Fruit fly (Drosophila melanogaster) whole organism, embryonic: ENCODE data around the gene CG13949.

Experiments
- Aef1 ChIP-seq: fragments of 200-800 bp; sonication (Bioruptor generic); IDR thresholded peaks from 3 replicates; pipeline ENCODE4 v1.3.6; 2022; ENCODE audit warnings: missing biosample characterization, missing genetic modification characterization
- CG10147 ChIP-seq: fragments of 200-800 bp; sonication (Bioruptor generic); optimal IDR thresholded peaks from 2 replicates; lab custom pipeline; 2019; ENCODE audit warnings: missing biosample characterization, mild to moderate bottlenecking, missing genetic modification characterization, moderate library complexity
- CG10366 ChIP-seq: fragments of 200-800 bp; sonication (Bioruptor generic); IDR thresholded peaks from 2 replicates; pipeline ENCODE4 v1.3.6; 2022; ENCODE audit warnings: missing biosample characterization, missing genetic modification characterization
- CG11093 ChIP-seq: fragments of 200-800 bp; sonication (Bioruptor generic); IDR thresholded peaks from 3 replicates; pipeline ENCODE4 v1.3.6; 2022; ENCODE audit warnings: missing biosample characterization, missing genetic modification characterization
- CG11504 ChIP-seq: fragments of 200-800 bp; sonication (Bioruptor generic); optimal IDR thresholded peaks from 3 replicates; lab custom pipeline; 2019; ENCODE audit warnings: missing biosample characterization, mild to moderate bottlenecking, missing genetic modification characterization, moderate library complexity
- CG11696 ChIP-seq: fragments of 200-800 bp; sonication (Bioruptor generic); IDR thresholded peaks from 2 replicates; pipeline ENCODE4 v1.3.6; 2022; ENCODE audit warnings: missing biosample characterization, missing genetic modification characterization
- CG1233 ChIP-seq: fragments of 200-800 bp; sonication (Bioruptor generic); optimal IDR thresholded peaks from 4 replicates; lab custom pipeline; 2018; ENCODE audit warnings: missing biosample characterization, mild to moderate bottlenecking, missing genetic modification characterization
- CG13296 ChIP-seq: fragments of 200-800 bp; sonication (Bioruptor generic); optimal IDR thresholded peaks from 3 replicates; lab custom pipeline; 2018; ENCODE audit warnings: missing biosample characterization, mild to moderate bottlenecking, missing genetic modification characterization
- CG13424 ChIP-seq: fragments of 200-800 bp; sonication (Bioruptor generic); optimal IDR thresholded peaks from 2 replicates; lab custom pipeline; 2019; ENCODE audit warnings: missing biosample characterization, mild to moderate bottlenecking, missing genetic modification characterization, moderate library complexity
- CG15011 ChIP-seq: fragments of 200-800 bp; sonication (Bioruptor generic); optimal IDR thresholded peaks from 3 replicates; lab custom pipeline; 2018; ENCODE audit warnings: missing biosample characterization, mild to moderate bottlenecking, missing genetic modification characterization
- CG17359 ChIP-seq: fragments of 200-800 bp; sonication (Bioruptor generic); optimal IDR thresholded peaks from 3 replicates; lab custom pipeline; 2018; ENCODE audit warnings: missing biosample characterization, mild to moderate bottlenecking, missing genetic modification characterization, moderate library complexity
- CG17612 ChIP-seq: fragments of 200-800 bp; sonication (Bioruptor generic); IDR thresholded peaks from 2 replicates; pipeline ENCODE4 v1.3.6; 2022; ENCODE audit warnings: missing biosample characterization, missing genetic modification characterization
- CG2678 ChIP-seq: fragments of 200-800 bp; sonication (Bioruptor generic); optimal IDR thresholded peaks from 3 replicates; lab custom pipeline; 2019; ENCODE audit warnings: missing biosample characterization, mild to moderate bottlenecking, missing genetic modification characterization, moderate library complexity
- CG31441 ChIP-seq: fragments of 200-800 bp; sonication (Bioruptor generic); IDR thresholded peaks from 2 replicates; pipeline ENCODE4 v1.3.6; 2022; ENCODE audit warnings: missing biosample characterization, missing genetic modification characterization
- CG32532 ChIP-seq: fragments of 200-800 bp; sonication (Bioruptor generic); IDR thresholded peaks from 2 replicates; pipeline ENCODE4 v1.3.6; 2022; ENCODE audit warnings: missing biosample characterization, missing genetic modification characterization
- CG3281 ChIP-seq: fragments of 200-800 bp; sonication (Bioruptor generic); optimal IDR thresholded peaks from 3 replicates; lab custom pipeline; 2017; ENCODE audit warnings: missing biosample characterization, mild to moderate bottlenecking, missing genetic modification characterization
- CG3726 ChIP-seq: fragments of 200-800 bp; sonication (Bioruptor generic); IDR thresholded peaks from 3 replicates; pipeline ENCODE4, ENCODE4 v1.3.6; 2022; ENCODE audit warnings: missing biosample characterization, missing genetic modification characterization
- CG3838 ChIP-seq: fragments of 200-800 bp; sonication (Bioruptor generic); optimal IDR thresholded peaks from 3 replicates; lab custom pipeline; 2016; ENCODE audit warnings: missing biosample characterization, missing genetic modification characterization
- CG4360 ChIP-seq: fragments of 200-800 bp; sonication (Bioruptor generic); IDR thresholded peaks from 2 replicates; pipeline ENCODE4 v1.3.6; 2022; ENCODE audit warnings: missing biosample characterization, missing genetic modification characterization
- CG4617 ChIP-seq: fragments of 200-800 bp; sonication (Bioruptor generic); optimal IDR thresholded peaks from 3 replicates; lab custom pipeline; 2016; ENCODE audit warnings: missing biosample characterization, missing genetic modification characterization, borderline replicate concordance
- CG8478 ChIP-seq: fragments of >200 bp; optimal IDR thresholded peaks from 2 replicates; lab custom pipeline; 2018
- CG9876 ChIP-seq: fragments of 200-800 bp; sonication (Bioruptor generic); optimal IDR thresholded peaks from 2 replicates; lab custom pipeline; 2016; ENCODE audit warnings: missing biosample characterization, missing genetic modification characterization
- CoRest ChIP-seq: fragments of 200-800 bp; sonication (Bioruptor generic); optimal IDR thresholded peaks from 3 replicates; lab custom pipeline; 2018; ENCODE audit warnings: missing biosample characterization, mild to moderate bottlenecking, missing genetic modification characterization, moderate library complexity
- Dek ChIP-seq: fragments of 200-800 bp; sonication (Bioruptor generic); optimal IDR thresholded peaks from 3 replicates; lab custom pipeline; 2019; ENCODE audit warnings: missing biosample characterization, mild to moderate bottlenecking, missing genetic modification characterization, moderate library complexity
- E2f2 ChIP-seq: fragments of 200-800 bp; sonication (Bioruptor generic); IDR thresholded peaks from 2 replicates; pipeline ENCODE4 v1.3.6; 2022; ENCODE audit warnings: missing biosample characterization, missing genetic modification characterization
- Gug ChIP-seq: fragments of 200-800 bp; sonication (Bioruptor generic); IDR thresholded peaks from 4 replicates; pipeline ENCODE4 v1.3.6; 2022; ENCODE audit warnings: missing biosample characterization, missing genetic modification characterization
- H2.0 ChIP-seq: fragments of 200-800 bp; sonication (Bioruptor generic); IDR thresholded peaks from 2 replicates; pipeline ENCODE4 v1.3.6; 2022; ENCODE audit warnings: missing biosample characterization, missing genetic modification characterization
- Hand ChIP-seq: fragments of 200-800 bp; sonication (Bioruptor generic); optimal IDR thresholded peaks from 2 replicates; lab custom pipeline; 2017; ENCODE audit warnings: mild to moderate bottlenecking, missing biosample characterization, missing genetic modification reagents, missing genetic modification characterization
- Hr3 ChIP-seq: fragments of 200-800 bp; sonication (Bioruptor generic); optimal IDR thresholded peaks from 3 replicates; lab custom pipeline; 2016; ENCODE audit warnings: missing biosample characterization, missing genetic modification characterization
- NC2β ChIP-seq: fragments of 200-800 bp; sonication (Bioruptor generic); optimal IDR thresholded peaks from 2 replicates; lab custom pipeline; 2016; ENCODE audit warnings: missing biosample characterization, missing genetic modification characterization
- NFAT ChIP-seq: fragments of 200-800 bp; sonication (Bioruptor generic); IDR thresholded peaks from 2 replicates; pipeline ENCODE4 v1.3.6; 2022; ENCODE audit warnings: missing biosample characterization, missing genetic modification characterization
- PHDP ChIP-seq: fragments of 200-800 bp; sonication (Bioruptor generic); optimal IDR thresholded peaks from 3 replicates; lab custom pipeline; 2018; ENCODE audit warnings: missing biosample characterization, mild to moderate bottlenecking, missing genetic modification characterization, moderate library complexity
- Ravus ChIP-seq: fragments of 200-800 bp; sonication (Bioruptor generic); IDR thresholded peaks from 2 replicates; pipeline ENCODE4 v1.3.6; 2022; ENCODE audit warnings: missing biosample characterization, missing genetic modification characterization
- Scr ChIP-seq: fragments of 200-800 bp; sonication (Bioruptor generic); IDR thresholded peaks from 2 replicates; pipeline ENCODE4 v1.3.6; 2022; ENCODE audit warnings: missing biosample characterization, missing genetic modification characterization; ENCODE audit not compliant: partially characterized antibody
- Six4 ChIP-seq: fragments of 200-800 bp; sonication (Bioruptor generic); optimal IDR thresholded peaks from 2 replicates; lab custom pipeline; 2016; ENCODE audit warnings: missing biosample characterization, missing genetic modification characterization
- Sox100B ChIP-seq: fragments of 200-800 bp; sonication (Bioruptor generic); optimal IDR thresholded peaks from 3 replicates; lab custom pipeline; 2018; ENCODE audit warnings: missing biosample characterization, mild to moderate bottlenecking, missing genetic modification characterization
- Tbp ChIP-seq: fragments of >200 bp; optimal IDR thresholded peaks from 2 replicates; lab custom pipeline; 2018; ENCODE audit warnings: missing biosample characterization, missing genetic modification characterization
- bcd ChIP-seq: fragments of 200-800 bp; sonication (Bioruptor generic); optimal IDR thresholded peaks from 2 replicates; lab custom pipeline; 2017; ENCODE audit warnings: missing biosample characterization, mild to moderate bottlenecking, missing genetic modification characterization
- bowl ChIP-seq: fragments of 200-800 bp; sonication (Bioruptor generic); IDR thresholded peaks from 2 replicates; pipeline ENCODE4 v1.3.6; 2022; ENCODE audit warnings: missing biosample characterization, missing genetic modification characterization
- chif ChIP-seq, 2 experiments: fragments of 200-800 bp; sonication (Bioruptor generic); optimal IDR thresholded peaks; 3 replicates each; lab custom pipeline; 2016; ENCODE audit warnings: missing biosample characterization in 2 of 2, missing genetic modification characterization in 2 of 2
- corto ChIP-seq: fragments of 200-800 bp; sonication (Bioruptor generic); optimal IDR thresholded peaks from 2 replicates; lab custom pipeline; 2016; ENCODE audit warnings: missing biosample characterization, mild to moderate bottlenecking, missing genetic modification characterization, moderate library complexity
- crol ChIP-seq: fragments of 200-800 bp; sonication (Bioruptor generic); IDR thresholded peaks from 2 replicates; pipeline ENCODE4 v1.3.6; 2022; ENCODE audit warnings: missing biosample characterization, missing genetic modification characterization
- en ChIP-seq: fragments of 200-800 bp; sonication (Bioruptor generic); optimal IDR thresholded peaks from 2 replicates; lab custom pipeline; 2016; ENCODE audit warnings: missing biosample characterization, missing genetic modification characterization
- ken ChIP-seq: fragments of 200-800 bp; sonication (Bioruptor generic); IDR thresholded peaks from 3 replicates; pipeline ENCODE4 v1.3.6; 2022; ENCODE audit warnings: missing biosample characterization, missing genetic modification characterization
- knrl ChIP-seq: fragments of 200-800 bp; sonication (Bioruptor generic); IDR thresholded peaks from 3 replicates; pipeline ENCODE4 v1.3.6; 2022; ENCODE audit warnings: missing biosample characterization, missing genetic modification characterization; ENCODE audit not compliant: partially characterized antibody
- onecut ChIP-seq: fragments of 200-800 bp; sonication (Bioruptor generic); IDR thresholded peaks from 2 replicates; pipeline ENCODE4 v1.3.6; 2022; ENCODE audit warnings: missing biosample characterization, missing genetic modification characterization
- sens-2 ChIP-seq: fragments of 200-800 bp; sonication (Bioruptor generic); IDR thresholded peaks from 2 replicates; pipeline ENCODE4 v1.3.6; 2022; ENCODE audit warnings: missing biosample characterization, missing genetic modification characterization
- so ChIP-seq: fragments of 200-800 bp; sonication (Bioruptor generic); IDR thresholded peaks from 3 replicates; pipeline ENCODE4 v1.3.6; 2022; ENCODE audit warnings: missing biosample characterization, missing genetic modification characterization
- tap ChIP-seq: fragments of 200-800 bp; optimal IDR thresholded peaks from 3 replicates; lab custom pipeline; 2019; ENCODE audit warnings: missing biosample characterization, mild to moderate bottlenecking, missing genetic modification characterization, moderate library complexity
- ttk ChIP-seq: fragments of 200-800 bp; sonication (Bioruptor generic); IDR thresholded peaks from 2 replicates; pipeline ENCODE4 v2.1.2; 2022; ENCODE audit warnings: missing biosample characterization, missing genetic modification characterization
- twi ChIP-seq: fragments of 200-800 bp; optimal IDR thresholded peaks from 2 replicates; lab custom pipeline; 2019; ENCODE audit warnings: missing biosample characterization, mild to moderate bottlenecking, missing genetic modification characterization, moderate library complexity
- unc-4 ChIP-seq: fragments of 200-800 bp; sonication (Bioruptor generic); IDR thresholded peaks from 2 replicates; pipeline ENCODE4 v1.3.6; 2022; ENCODE audit warnings: missing biosample characterization, missing genetic modification characterization; ENCODE audit not compliant: partially characterized antibody

The CG13949 gene

dm6 chr2L:865851-866250 lies 10.7 kb downstream of the CG13949 start (continued):
- TF ChIP-seq Six4 (GFP tag; lab: Kevin White, UChicago) (peak; percentile 94), crol (GFP tag; lab: Robert Waterston, UW) (peak; percentile 87), CG11696 (peak; percentile 80), so (peak; percentile 96), CG3726 (GFP tag; lab: Robert Waterston, UW) (peak; percentile 92), ken (peak; percentile 97), CG11504 (peak; percentile 96), Hand (GFP tag; lab: Kevin White, UChicago) (peak; percentile 89), CG17612 (GFP tag; lab: Robert Waterston, UW) (peak; percentile 91), H2.0 (GFP tag; lab: Robert Waterston, UW) (peak; percentile 97), bcd (peak; percentile 96), NFAT (GFP tag; lab: Robert Waterston, UW) (peak; percentile 95), unc-4 (GFP tag; lab: Robert Waterston, UW) (no peak), Gug (GFP tag; lab: Robert Waterston, UW) (peak; percentile 92), Hr3 (GFP tag; lab: Kevin White, UChicago) (peak; percentile 95), ttk (GFP tag; lab: Robert Waterston, UW) (peak; percentile 97), PHDP (tag; lab: Kevin White, UChicago) (peak; percentile 95), CG13296 (GFP tag; lab: Kevin White, UChicago) (peak; percentile 94), bowl (GFP tag; lab: Robert Waterston, UW) (peak; percentile 92), Tbp (GFP tag; lab: Kevin White, UChicago) (no peak), CG4617 (GFP tag; lab: Kevin White, UChicago) (peak; percentile 92), onecut (GFP tag; lab: Robert Waterston, UW) (peak; percentile 93), Ravus (GFP tag; lab: Robert Waterston, UW) (peak; percentile 92), twi (peak; percentile 88), CG10147 (GFP tag; lab: Kevin White, UChicago) (peak; percentile 92), CG17359 (peak; percentile 98), tap (tag; lab: Kevin White, UChicago) (peak; percentile 97), CG9876 (peak; percentile 86), CoRest (tag; lab: Kevin White, UChicago) (peak; percentile 96), Scr (no peak), NC2β (GFP tag; lab: Kevin White, UChicago) (peak; percentile 96), knrl (no peak), Sox100B (GFP tag; lab: Kevin White, UChicago) (peak; percentile 91), Dek (tag; lab: Kevin White, UChicago) (peak; percentile 96), CG13424 (peak; percentile 96), CG3838 (GFP tag; lab: Kevin White, UChicago) (peak; percentile 88), CG11093 (peak; percentile 91), CG2678 (tag; lab: Kevin White, UChicago) (peak; percentile 97), chif (GFP tag; optimal IDR thresholded peaks at IDR 0.05; lab: Kevin White, UChicago) (peak; percentile 97), CG4360 (GFP tag; lab: Robert Waterston, UW) (peak; percentile 78), CG3281 (GFP tag; lab: Kevin White, UChicago) (peak; percentile 95), CG32532 (peak; percentile 97), CG31441 (GFP tag; lab: Robert Waterston, UW) (peak; percentile 97), E2f2 (peak; percentile 75), CG10366 (peak; percentile 96), corto (GFP tag; lab: Kevin White, UChicago) (peak; percentile 98), Aef1 (GFP tag; lab: Robert Waterston, UW) (peak; percentile 95), CG1233 (GFP tag; lab: Kevin White, UChicago) (peak; percentile 96), sens-2 (GFP tag; lab: Robert Waterston, UW) (peak; percentile 95), CG15011 (GFP tag; lab: Kevin White, UChicago) (peak; percentile 92), CG8478 (lab: Kevin White, UChicago) (no peak), en (GFP tag; lab: Kevin White, UChicago) (peak; percentile 91)
